Fruit fly (Drosophila melanogaster): ENCODE measurements around the gene CG17298.

CG17298 gene

DNA sequence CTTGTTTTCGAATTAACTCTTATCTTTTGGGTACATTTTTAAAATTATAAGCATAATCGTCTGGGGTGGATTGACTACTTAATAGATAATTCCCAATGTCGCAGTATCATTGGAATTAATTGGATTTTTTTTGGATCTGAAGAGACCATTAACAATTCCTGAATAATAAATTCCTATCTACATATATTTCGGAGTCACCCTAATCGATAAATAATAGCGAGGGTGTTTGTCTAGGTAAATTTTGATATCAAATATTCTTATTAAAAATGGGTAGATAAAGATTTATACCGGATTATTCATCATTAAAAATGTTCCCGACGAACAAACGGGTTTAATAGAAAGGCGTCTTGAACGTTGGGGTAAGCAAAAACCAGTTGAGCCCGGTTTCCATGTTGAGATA lies 8.1 kb upstream of the CG17298 start:
- TF ChIP-seq Mio (GFP tag; optimal IDR thresholded peaks at IDR 0.05) (no peak), OdsH (GFP tag; optimal IDR thresholded peaks at IDR 0.05) (no peak), foxo (GFP tag; optimal IDR thresholded peaks at IDR 0.05) (no peak), Rel (GFP tag; optimal IDR thresholded peaks at IDR 0.05) (no peak), Rel (tag; optimal IDR thresholded peaks at IDR 0.05) (no peak), fru (GFP tag; optimal IDR thresholded peaks at IDR 0.05) (no peak), dl (GFP tag; optimal IDR thresholded peaks at IDR 0.05; ENCODE audit: insufficient read depth in 1 of 2, partially characterized antibody in 2 of 2) (no peak), dmrt93B (GFP tag; optimal IDR thresholded peaks at IDR 0.05) (no peak), woc (GFP tag; optimal IDR thresholded peaks at IDR 0.05) (no peak), CG32264 (GFP tag; optimal IDR thresholded peaks at IDR 0.05) (no peak), br (GFP tag; optimal IDR thresholded peaks at IDR 0.05) (no peak), N (GFP tag; optimal IDR thresholded peaks at IDR 0.05) (no peak), lola (GFP tag; optimal IDR thresholded peaks at IDR 0.05) (no peak), CG9705 (GFP tag; optimal IDR thresholded peaks at IDR 0.05) (no peak), ey (GFP tag; optimal IDR thresholded peaks at IDR 0.05) (no peak), Hr83 (GFP tag; optimal IDR thresholded peaks at IDR 0.05; ENCODE audit: poor library complexity, severe bottlenecking) (no peak), Myc (optimal IDR thresholded peaks at IDR 0.05) (no peak), rgr (GFP tag; optimal IDR thresholded peaks at IDR 0.05) (no peak)

- TF ChIP-seq Hnf4 (GFP tag; optimal IDR thresholded peaks at IDR 0.05): peak; percentile 36
- TF ChIP-seq fru (GFP tag; optimal IDR thresholded peaks at IDR 0.05): peak; percentile 82
- no peak for TF ChIP-seq Rel (GFP tag; optimal IDR thresholded peaks at IDR 0.05)
- peak; percentile 94 for TF ChIP-seq Rel (tag; optimal IDR thresholded peaks at IDR 0.05)
- no peak for TF ChIP-seq jim (GFP tag; optimal IDR thresholded peaks at IDR 0.05)
- TF ChIP-seq psq (GFP tag; optimal IDR thresholded peaks at IDR 0.05): no peak
These were observed 6.9 kb upstream of the CG17298 start, which contains the start of gene CG3301 for dm6 chr3R:21276111-21276510. CG3301 (minus strand) TSS chr3R:21276249.

DNA sequence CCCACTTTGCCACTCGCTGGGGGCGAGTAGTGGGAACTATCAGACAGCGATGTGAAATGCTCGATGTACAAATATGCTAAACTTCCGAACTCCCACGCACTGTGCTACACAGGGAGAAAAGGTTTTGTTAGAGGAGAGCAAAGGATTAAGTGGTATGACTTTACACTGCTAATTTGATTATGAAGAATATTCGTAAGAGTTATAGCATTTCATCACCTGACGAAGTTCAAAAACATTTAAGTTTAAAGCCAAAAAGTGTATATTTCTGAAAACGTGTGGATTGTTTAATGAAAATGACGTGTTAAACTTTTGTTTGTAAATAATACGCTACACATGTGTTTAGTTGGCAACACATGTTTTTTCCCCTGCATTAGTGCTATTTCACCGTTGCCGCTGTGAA lies 5.5 kb downstream of the CG17298 start:
- TF ChIP-seq usp (GFP tag; optimal IDR thresholded peaks at IDR 0.05) (no peak), HLH106 (tag; optimal IDR thresholded peaks at IDR 0.05) (no peak), woc (GFP tag; optimal IDR thresholded peaks at IDR 0.05) (no peak), fru (GFP tag; optimal IDR thresholded peaks at IDR 0.05) (no peak), CG9705 (GFP tag; optimal IDR thresholded peaks at IDR 0.05) (no peak), h (GFP tag; optimal IDR thresholded peaks at IDR 0.05) (no peak), dsf (GFP tag; optimal IDR thresholded peaks at IDR 0.05; ENCODE audit: borderline replicate concordance) (no peak), brk (GFP tag; optimal IDR thresholded peaks at IDR 0.05) (no peak), tai (GFP tag; optimal IDR thresholded peaks at IDR 0.05) (no peak), Mio (GFP tag; optimal IDR thresholded peaks at IDR 0.05) (no peak), Rel (GFP tag; optimal IDR thresholded peaks at IDR 0.05) (no peak), Rel (tag; optimal IDR thresholded peaks at IDR 0.05) (no peak)

dm6 chr3R:21289071-21289613 lies 6.1 kb downstream of the CG17298 start:
- TF ChIP-seq fru (GFP tag; optimal IDR thresholded peaks at IDR 0.05) (no peak), tai (GFP tag; optimal IDR thresholded peaks at IDR 0.05) (no peak), ey (GFP tag; optimal IDR thresholded peaks at IDR 0.05) (no peak), dmrt93B (GFP tag; optimal IDR thresholded peaks at IDR 0.05) (no peak), sage (GFP tag; optimal IDR thresholded peaks at IDR 0.05) (no peak), jim (GFP tag; optimal IDR thresholded peaks at IDR 0.05) (no peak), brk (GFP tag; optimal IDR thresholded peaks at IDR 0.05) (no peak), HLH106 (tag; optimal IDR thresholded peaks at IDR 0.05) (no peak), dl (GFP tag; optimal IDR thresholded peaks at IDR 0.05; ENCODE audit: insufficient read depth in 1 of 2, partially characterized antibody in 2 of 2) (peak in 1 of 2 experiments; percentile 3), Vsx2 (GFP tag; optimal IDR thresholded peaks at IDR 0.05; ENCODE audit: partially characterized antibody) (no peak), lola (GFP tag; optimal IDR thresholded peaks at IDR 0.05) (no peak), Abd-B (GFP tag; optimal IDR thresholded peaks at IDR 0.05) (no peak), Dif (GFP tag; optimal IDR thresholded peaks at IDR 0.05; ENCODE audit: partially characterized antibody) (peak; percentile 31), Jra (GFP tag; optimal IDR thresholded peaks at IDR 0.05) (no peak), GATAd (GFP tag; optimal IDR thresholded peaks at IDR 0.05) (no peak)

All from whole organism, wandering third instar larva.